Fruit fly (Drosophila melanogaster): ENCODE measurements around the gene CG14958.
A peak's percentile ranks its signal among the peaks of the same experiment; 100 is the strongest.

The CG14958 gene

dm6 chr3L:3218859-3219258 lies 29.1 kb downstream of the CG14958 start, which contains the start of the genes hob and nSMase:
Gene hob, minus strand, starts transcription at chr3L:3218920.
Gene nSMase, plus strand, starts transcription at chr3L:3219156.
- TF ChIP-seq CG7101 (tag; optimal IDR thresholded peaks at IDR 0.05) (peak; percentile 33), Crg-1 (GFP tag; optimal IDR thresholded peaks at IDR 0.05) (no peak), toe (GFP tag; optimal IDR thresholded peaks at IDR 0.05) (no peak), CG11617 (GFP tag; optimal IDR thresholded peaks at IDR 0.05) (peak; percentile 37), CG7045 (GFP tag; optimal IDR thresholded peaks at IDR 0.05) (no peak), Clk (GFP tag; optimal IDR thresholded peaks at IDR 0.05) (no peak), cic (GFP tag; optimal IDR thresholded peaks at IDR 0.05) (peak; percentile 47), bab1 (GFP tag; optimal IDR thresholded peaks at IDR 0.05) (peak; percentile 64), ovo (GFP tag; optimal IDR thresholded peaks at IDR 0.05) (no peak), kay (GFP tag; ENCODE audit: borderline replicate concordance) (no peak), CG14711 (tag; optimal IDR thresholded peaks at IDR 0.05) (peak; percentile 14), CG33017 (tag; optimal IDR thresholded peaks at IDR 0.05) (no peak), tj (GFP tag; optimal IDR thresholded peaks at IDR 0.05) (peak; percentile 8), Mnt (GFP tag; optimal IDR thresholded peaks at IDR 0.05) (peak; percentile 60), CG1620 (GFP tag; optimal IDR thresholded peaks at IDR 0.05) (peak; percentile 13), pad (GFP tag; optimal IDR thresholded peaks at IDR 0.05) (peak; percentile 4), CG5204 (GFP tag; optimal IDR thresholded peaks at IDR 0.05) (no peak), Hr96 (GFP tag; optimal IDR thresholded peaks at IDR 0.05) (no peak), CG12768 (GFP tag; optimal IDR thresholded peaks at IDR 0.05) (no peak)

DNA sequence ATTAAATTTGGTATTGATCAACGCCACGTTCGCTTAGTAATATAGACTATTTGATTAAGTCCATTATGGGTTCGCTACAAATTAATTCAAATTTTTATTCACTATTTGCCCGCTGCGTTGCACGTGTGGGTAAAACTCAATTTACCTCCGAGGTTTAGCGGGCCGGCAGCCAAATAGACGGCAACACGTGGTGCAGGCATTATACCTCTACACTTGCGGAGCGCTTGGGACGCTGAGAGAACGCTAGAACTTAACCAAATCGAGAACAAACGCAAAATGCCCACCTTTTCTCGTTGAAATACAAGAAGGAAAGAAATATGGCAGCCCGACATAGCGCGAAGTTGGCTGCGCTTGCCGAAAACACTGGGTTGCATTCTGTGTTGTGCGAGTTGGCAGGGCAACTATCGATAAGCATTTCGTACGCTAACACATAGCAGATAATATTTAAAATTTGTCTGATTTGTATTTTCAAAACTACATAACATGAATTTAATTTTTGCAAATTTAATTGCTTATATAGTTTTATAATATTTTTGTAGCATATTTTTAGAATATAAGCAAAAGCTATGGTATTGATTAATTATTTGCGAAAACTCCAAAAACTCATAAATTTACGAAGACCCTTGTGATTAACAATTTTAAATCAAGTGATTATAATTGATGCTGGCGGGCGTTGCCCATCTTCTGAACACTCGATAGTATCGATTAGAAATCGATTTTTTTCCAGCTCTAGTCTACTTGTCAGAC lies 33.0 kb downstream of the CG14958 start, which contains the start of the genes RpL28 and eIF1:
Gene RpL28, minus strand, starts transcription at position 318 of the 747 bp plus-strand sequence.
Gene eIF1, plus strand, starts transcription at position 699 of the 747 bp plus-strand sequence.
- TF ChIP-seq Clk (GFP tag; optimal IDR thresholded peaks at IDR 0.05) (peak; percentile 90), CG7101 (tag; optimal IDR thresholded peaks at IDR 0.05) (peak; percentile 96), Mnt (GFP tag; optimal IDR thresholded peaks at IDR 0.05) (peak; percentile 96), ovo (GFP tag; optimal IDR thresholded peaks at IDR 0.05) (peak; percentile 96), pad (GFP tag; optimal IDR thresholded peaks at IDR 0.05) (peak; percentile 87), bab1 (GFP tag; optimal IDR thresholded peaks at IDR 0.05) (peak; percentile 70), CG12768 (GFP tag; optimal IDR thresholded peaks at IDR 0.05) (peak; percentile 94), CG5204 (GFP tag; optimal IDR thresholded peaks at IDR 0.05) (no peak), kay (GFP tag; ENCODE audit: borderline replicate concordance) (no peak), cnc (optimal IDR thresholded peaks at IDR 0.05) (no peak), tj (GFP tag; optimal IDR thresholded peaks at IDR 0.05) (peak; percentile 84), Hr96 (GFP tag; optimal IDR thresholded peaks at IDR 0.05) (peak; percentile 97), CG1620 (GFP tag; optimal IDR thresholded peaks at IDR 0.05) (peak; percentile 98), CG14711 (tag; optimal IDR thresholded peaks at IDR 0.05) (peak; percentile 79), CG7045 (GFP tag; optimal IDR thresholded peaks at IDR 0.05) (peak; percentile 93), CG11617 (GFP tag; optimal IDR thresholded peaks at IDR 0.05) (peak; percentile 98), cic (GFP tag; optimal IDR thresholded peaks at IDR 0.05) (peak; percentile 57), toe (GFP tag; optimal IDR thresholded peaks at IDR 0.05) (no peak), CG33017 (tag; optimal IDR thresholded peaks at IDR 0.05) (peak; percentile 81), Crg-1 (GFP tag; optimal IDR thresholded peaks at IDR 0.05) (peak; percentile 98)

dm6 chr3L:3223390-3223914 lies 33.7 kb downstream of the CG14958 start:
- TF ChIP-seq bab1 (GFP tag; optimal IDR thresholded peaks at IDR 0.05) (no peak), CG12768 (GFP tag; optimal IDR thresholded peaks at IDR 0.05) (no peak), Clk (GFP tag; optimal IDR thresholded peaks at IDR 0.05) (no peak), Mnt (GFP tag; optimal IDR thresholded peaks at IDR 0.05) (no peak), kay (GFP tag; ENCODE audit: borderline replicate concordance) (no peak), cic (GFP tag; optimal IDR thresholded peaks at IDR 0.05) (no peak), CG7101 (tag; optimal IDR thresholded peaks at IDR 0.05) (no peak), CG14711 (tag; optimal IDR thresholded peaks at IDR 0.05) (no peak), CG1620 (GFP tag; optimal IDR thresholded peaks at IDR 0.05) (no peak), ovo (GFP tag; optimal IDR thresholded peaks at IDR 0.05) (no peak)

DNA sequence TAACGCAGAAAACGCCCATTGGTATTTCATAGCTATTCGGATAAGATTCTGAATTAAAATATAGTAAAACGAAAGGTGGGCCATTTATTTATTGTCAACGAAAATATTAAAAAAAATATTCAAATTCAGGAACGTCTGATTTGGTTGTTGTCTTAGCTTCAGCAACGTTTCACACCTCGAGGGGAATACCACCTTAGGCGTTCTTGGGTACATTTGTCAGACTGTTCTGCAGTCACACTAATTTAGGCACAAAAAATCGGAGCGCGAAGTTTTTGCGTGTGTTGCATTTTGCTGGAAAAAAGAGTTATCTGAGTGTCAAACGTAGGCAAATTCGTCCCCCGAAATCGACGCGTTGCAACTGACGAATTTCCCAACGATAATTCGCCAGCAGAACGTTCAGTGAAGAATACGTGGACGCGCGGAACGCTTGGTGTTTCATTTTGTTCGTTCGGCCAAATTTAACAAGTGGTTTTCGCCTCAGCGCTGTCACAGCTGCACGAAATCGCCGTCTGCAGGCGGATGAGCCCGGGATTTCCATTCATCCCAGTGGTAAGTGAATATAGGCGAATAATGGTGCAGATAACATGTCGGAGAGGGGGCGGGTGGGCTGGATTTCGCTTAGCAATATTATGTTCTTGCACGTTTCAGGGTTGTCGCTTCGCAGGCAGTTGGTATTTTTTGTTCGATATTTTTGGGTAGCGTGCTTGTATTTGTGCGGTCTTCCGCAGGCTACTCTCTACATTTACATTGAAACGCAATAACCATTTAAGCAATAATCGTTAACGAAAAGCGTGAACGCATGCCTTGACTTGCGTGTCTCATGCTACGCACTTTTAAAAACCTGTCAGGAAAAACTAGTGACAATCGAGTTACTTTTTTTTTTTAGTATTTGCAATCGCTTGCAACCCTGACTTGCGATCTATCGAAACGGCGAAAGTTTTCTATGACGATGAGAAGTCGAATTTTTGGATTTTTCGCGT lies 35.3 kb downstream of the CG14958 start, which contains the start of gene Larp4B:
Gene Larp4B, plus strand, starts transcription at position 99 of the 980 bp plus-strand sequence.
- TF ChIP-seq tj (GFP tag; optimal IDR thresholded peaks at IDR 0.05) (peak; percentile 82), CG1620 (GFP tag; optimal IDR thresholded peaks at IDR 0.05) (peak; percentile 31), CG12768 (GFP tag; optimal IDR thresholded peaks at IDR 0.05) (no peak), CG11617 (GFP tag; optimal IDR thresholded peaks at IDR 0.05) (peak; percentile 10), CG7045 (GFP tag; optimal IDR thresholded peaks at IDR 0.05) (peak; percentile 25), cnc (optimal IDR thresholded peaks at IDR 0.05) (peak in 1 of 2 experiments; percentile 0), CG33017 (tag; optimal IDR thresholded peaks at IDR 0.05) (no peak), Mnt (GFP tag; optimal IDR thresholded peaks at IDR 0.05) (peak; percentile 26), CG14711 (tag; optimal IDR thresholded peaks at IDR 0.05) (peak; percentile 95), kay (GFP tag; ENCODE audit: borderline replicate concordance) (no peak), CG7101 (tag; optimal IDR thresholded peaks at IDR 0.05) (peak; percentile 1), bab1 (GFP tag; optimal IDR thresholded peaks at IDR 0.05) (peak; percentile 39), Hr96 (GFP tag; optimal IDR thresholded peaks at IDR 0.05) (no peak), ovo (GFP tag; optimal IDR thresholded peaks at IDR 0.05) (no peak), CG5204 (GFP tag; optimal IDR thresholded peaks at IDR 0.05) (no peak), pad (GFP tag; optimal IDR thresholded peaks at IDR 0.05) (peak; percentile 24)

Measured in whole organism, adult.